Worm (Caenorhabditis elegans) whole organism, late embryonic: ENCODE results near the gene sdhb-1.

Experiments used
- K09A11.1 ChIP-seq: sonication (generic microtip); optimal IDR thresholded peaks from 2 replicates; lab custom pipeline; 2017; ENCODE audit warnings: antibody characterized with exemption, mild to moderate bottlenecking, missing genetic modification characterization, missing compliant biosample characterization; ENCODE audit not compliant: insufficient read depth
- ceh-19 ChIP-seq: fragments of 200-800 bp; sonication (Bioruptor generic); optimal IDR thresholded peaks from 2 replicates; lab custom pipeline; 2018; ENCODE audit warnings: mild to moderate bottlenecking, missing genetic modification characterization, missing compliant biosample characterization
- ceh-9 ChIP-seq: sonication (generic microtip); optimal IDR thresholded peaks from 2 replicates; lab custom pipeline; 2016; ENCODE audit warnings: mild to moderate bottlenecking, missing genetic modification characterization, inconsistent platforms, missing compliant biosample characterization
- ets-4 ChIP-seq: sonication (generic microtip); optimal IDR thresholded peaks from 2 replicates; lab custom pipeline; 2016; ENCODE audit warnings: missing genetic modification characterization, missing compliant biosample characterization
- fax-1 ChIP-seq: sonication (generic microtip); optimal IDR thresholded peaks from 2 replicates; lab custom pipeline; 2016; ENCODE audit warnings: missing genotype, missing genetic modification characterization, missing compliant biosample characterization
- gmeb-2 ChIP-seq: sonication (generic microtip); optimal IDR thresholded peaks from 2 replicates; lab custom pipeline; 2016; ENCODE audit warnings: missing genetic modification characterization, inconsistent platforms, missing compliant biosample characterization
- hlh-30 ChIP-seq: sonication (generic microtip); optimal IDR thresholded peaks from 2 replicates; lab custom pipeline; 2017; ENCODE audit warnings: antibody characterized with exemption, missing genetic modification characterization, missing compliant biosample characterization; ENCODE audit not compliant: insufficient read depth
- hlh-6 ChIP-seq: sonication (generic microtip); optimal IDR thresholded peaks from 2 replicates; lab custom pipeline; 2016; ENCODE audit warnings: missing genotype, missing genetic modification characterization, missing compliant biosample characterization
- lim-6 ChIP-seq: sonication (generic microtip); optimal IDR thresholded peaks from 2 replicates; lab custom pipeline; 2016; ENCODE audit warnings: missing genetic modification characterization, missing compliant biosample characterization
- sdc-2 ChIP-seq: sonication (generic microtip); optimal IDR thresholded peaks from 2 replicates; lab custom pipeline; 2016; ENCODE audit warnings: missing genotype, missing genetic modification characterization, missing compliant biosample characterization
- unc-86 ChIP-seq: sonication (generic microtip); optimal IDR thresholded peaks from 2 replicates; lab custom pipeline; 2016; ENCODE audit warnings: missing genetic modification characterization, missing compliant biosample characterization

- no peak for TF ChIP-seq ets-4 (tag; lab: Kevin White, UChicago)
- TF ChIP-seq unc-86 (tag; lab: Kevin White, UChicago) = no peak
- TF ChIP-seq lim-6 (tag; lab: Kevin White, UChicago) = no peak
- TF ChIP-seq hlh-30 (tag; lab: Kevin White, UChicago) = no peak
- TF ChIP-seq sdc-2 (tag; lab: Kevin White, UChicago) = no peak
- TF ChIP-seq ceh-9 (tag; lab: Kevin White, UChicago) = no peak
- no peak for TF ChIP-seq fax-1 (tag; lab: Kevin White, UChicago)
- TF ChIP-seq gmeb-2 = no peak
- no peak for TF ChIP-seq ceh-19 (GFP tag; lab: Kevin White, UChicago)
- no peak for TF ChIP-seq hlh-6
- TF ChIP-seq K09A11.1 (tag; lab: Kevin White, UChicago) = no peak
Measured at ce11 chrII:9352669-9353068, at the start of gene sdhb-1, which contains the start of gene cup-15.
